Worm (Caenorhabditis elegans) whole organism, midembryonic: ENCODE results near the gene K04F1.9.

ENCODE experiments used
- T22C8.4 ChIP-seq: fragments of 200-800 bp; sonication (Bioruptor generic); IDR thresholded peaks from 2 replicates; pipeline ENCODE4 v1.3.6; 2022; ENCODE audit warnings: missing genetic modification characterization, missing compliant biosample characterization
- cog-1 ChIP-seq: sonication (generic microtip); optimal IDR thresholded peaks from 2 replicates; lab custom pipeline; 2016; ENCODE audit warnings: missing genetic modification characterization, missing compliant biosample characterization
- flt-1 ChIP-seq: fragments of 200-800 bp; sonication (Bioruptor generic); IDR thresholded peaks from 2 replicates; pipeline ENCODE4 v1.3.6; 2022; ENCODE audit warnings: missing genetic modification characterization, missing compliant biosample characterization
- klf-2 ChIP-seq: fragments of 200-800 bp; sonication (Bioruptor generic); conservative IDR thresholded peaks from 2 replicates; pipeline ENCODE4 v1.3.6; 2022; ENCODE audit warnings: missing genetic modification reagents, missing genetic modification characterization, missing compliant biosample characterization
- med-1 ChIP-seq: sonication (generic microtip); optimal IDR thresholded peaks from 2 replicates; lab custom pipeline; 2017; ENCODE audit warnings: missing genetic modification characterization, mild to moderate bottlenecking, missing compliant biosample characterization, antibody characterized with exemption, missing genetic modification reagents; ENCODE audit not compliant: insufficient read depth
- ref-1 ChIP-seq: fragments of 200-800 bp; sonication (Bioruptor generic); conservative IDR thresholded peaks from 2 replicates; pipeline ENCODE4 v1.3.6; 2022; ENCODE audit warnings: missing genetic modification reagents, missing genetic modification characterization, missing compliant biosample characterization
- tab-1 ChIP-seq: fragments of 200-800 bp; sonication (Bioruptor generic); IDR thresholded peaks from 2 replicates; pipeline ENCODE4 v1.3.6; 2022; ENCODE audit warnings: missing genetic modification characterization, missing compliant biosample characterization
- ztf-23 ChIP-seq: fragments of 200-800 bp; sonication (Bioruptor generic); IDR thresholded peaks from 2 replicates; pipeline ENCODE4 v1.3.6; 2022; ENCODE audit warnings: missing genetic modification reagents, missing genetic modification characterization, missing compliant biosample characterization
- ztf-29 ChIP-seq: fragments of 200-800 bp; sonication (Bioruptor generic); IDR thresholded peaks from 2 replicates; pipeline ENCODE4 v1.3.6; 2022; ENCODE audit warnings: missing genetic modification reagents, missing genetic modification characterization, missing compliant biosample characterization

Gene K04F1.9

ce11 chrV:1631717-1632116 is 33.3 kb upstream of the K04F1.9 start, which contains the start of gene irld-17:
Gene irld-17 (plus strand): TSS chrV:1632017.
- no peak for TF ChIP-seq flt-1 (GFP tag; lab: Robert Waterston, UW)
- no peak for TF ChIP-seq tab-1
- no peak for TF ChIP-seq cog-1 (tag; lab: Kevin White, UChicago)
- no peak for TF ChIP-seq klf-2
- TF ChIP-seq ztf-29 (GFP tag; lab: Robert Waterston, UW), result no peak
- TF ChIP-seq ref-1 (GFP tag; lab: Robert Waterston, UW), result no peak
- TF ChIP-seq T22C8.4 (GFP tag; lab: Robert Waterston, UW), result no peak
- TF ChIP-seq med-1, result no peak
- no peak for TF ChIP-seq ztf-23

ce11 chrV:1635859-1636258 is 29.2 kb upstream of the K04F1.9 start, which contains the start of gene str-222:
Gene str-222 (plus strand): TSS chrV:1636159.
- no peak for TF ChIP-seq klf-2
- TF ChIP-seq cog-1 (tag; lab: Kevin White, UChicago), result no peak
- TF ChIP-seq flt-1 (GFP tag; lab: Robert Waterston, UW), result no peak
- no peak for TF ChIP-seq ztf-23
- no peak for TF ChIP-seq ref-1 (GFP tag; lab: Robert Waterston, UW)
- no peak for TF ChIP-seq T22C8.4 (GFP tag; lab: Robert Waterston, UW)
- no peak for TF ChIP-seq ztf-29 (GFP tag; lab: Robert Waterston, UW)
- no peak for TF ChIP-seq tab-1
- TF ChIP-seq med-1, result no peak

DNA sequence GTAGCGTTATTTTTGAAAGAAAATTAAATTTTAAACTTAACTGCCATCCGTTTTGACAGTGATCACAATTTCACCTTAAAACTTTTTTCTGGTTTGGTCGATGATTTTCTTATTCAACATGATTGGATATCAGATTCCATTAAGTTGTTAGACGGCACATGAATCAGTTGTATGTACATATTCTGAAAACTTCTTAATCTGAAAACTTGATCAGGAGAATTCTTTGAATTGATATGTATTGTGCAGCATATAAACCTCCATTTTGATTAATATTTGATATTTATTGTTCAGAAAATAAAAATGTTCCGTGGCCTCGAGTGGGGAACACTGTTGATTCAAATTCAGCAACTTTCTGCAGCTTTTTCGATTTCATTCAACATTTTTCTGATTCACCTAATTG is 25.0 kb upstream of the K04F1.9 start, which contains the start of gene str-221:
Gene str-221, plus strand, starts transcription at position 301 of the 400 bp plus-strand sequence.
- no peak for TF ChIP-seq ztf-23
- TF ChIP-seq med-1, result no peak
- no peak for TF ChIP-seq ref-1 (GFP tag; lab: Robert Waterston, UW)
- no peak for TF ChIP-seq flt-1 (GFP tag; lab: Robert Waterston, UW)
- TF ChIP-seq tab-1, result no peak
- TF ChIP-seq ztf-29 (GFP tag; lab: Robert Waterston, UW), result no peak
- TF ChIP-seq klf-2, result no peak
- TF ChIP-seq T22C8.4 (GFP tag; lab: Robert Waterston, UW), result no peak
- no peak for TF ChIP-seq cog-1 (tag; lab: Kevin White, UChicago)

ce11 chrV:1642199-1642598 is 22.8 kb upstream of the K04F1.9 start, which contains the start of gene Y46H3D.1:
Gene Y46H3D.1 (plus strand): TSS chrV:1642499.
- TF ChIP-seq tab-1 (no peak), ztf-29 (GFP tag; lab: Robert Waterston, UW) (no peak), ref-1 (GFP tag; lab: Robert Waterston, UW) (no peak), flt-1 (GFP tag; lab: Robert Waterston, UW) (no peak), klf-2 (no peak), ztf-23 (no peak), med-1 (no peak), cog-1 (tag; lab: Kevin White, UChicago) (no peak), T22C8.4 (GFP tag; lab: Robert Waterston, UW) (no peak)

DNA sequence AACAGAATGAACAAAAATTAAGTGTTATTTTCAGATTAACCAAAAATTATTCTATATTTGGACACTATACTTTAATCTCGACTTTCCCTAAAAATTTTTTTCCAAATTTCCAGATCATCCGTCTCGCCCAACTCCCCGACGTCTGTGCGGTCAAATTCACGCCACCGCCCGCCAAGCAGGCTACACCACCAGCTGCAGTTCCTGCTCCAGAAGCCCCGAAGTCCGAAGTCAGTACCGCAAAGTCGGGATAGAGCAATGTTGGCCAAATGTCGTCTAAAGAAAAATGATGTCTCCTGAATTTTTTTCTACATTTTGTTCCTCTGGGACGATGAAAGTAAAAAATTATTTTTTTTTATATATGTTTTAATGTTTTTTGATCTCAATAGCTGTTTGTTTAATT is 22.3 kb upstream of the K04F1.9 start:
- TF ChIP-seq cog-1 (tag; lab: Kevin White, UChicago) (no peak), T22C8.4 (GFP tag; lab: Robert Waterston, UW) (no peak), klf-2 (no peak), tab-1 (no peak), ztf-29 (GFP tag; lab: Robert Waterston, UW) (no peak), med-1 (no peak), ztf-23 (no peak), ref-1 (GFP tag; lab: Robert Waterston, UW) (no peak), flt-1 (GFP tag; lab: Robert Waterston, UW) (no peak)

ce11 chrV:1643886-1644285 is 21.1 kb upstream of the K04F1.9 start, which contains the start of gene alh-2:
Gene alh-2 (plus strand): TSS chrV:1644169.
- TF ChIP-seq ztf-23 (no peak), ztf-29 (GFP tag; lab: Robert Waterston, UW) (no peak), ref-1 (GFP tag; lab: Robert Waterston, UW) (no peak), tab-1 (no peak), klf-2 (no peak), T22C8.4 (GFP tag; lab: Robert Waterston, UW) (no peak), med-1 (no peak)

DNA sequence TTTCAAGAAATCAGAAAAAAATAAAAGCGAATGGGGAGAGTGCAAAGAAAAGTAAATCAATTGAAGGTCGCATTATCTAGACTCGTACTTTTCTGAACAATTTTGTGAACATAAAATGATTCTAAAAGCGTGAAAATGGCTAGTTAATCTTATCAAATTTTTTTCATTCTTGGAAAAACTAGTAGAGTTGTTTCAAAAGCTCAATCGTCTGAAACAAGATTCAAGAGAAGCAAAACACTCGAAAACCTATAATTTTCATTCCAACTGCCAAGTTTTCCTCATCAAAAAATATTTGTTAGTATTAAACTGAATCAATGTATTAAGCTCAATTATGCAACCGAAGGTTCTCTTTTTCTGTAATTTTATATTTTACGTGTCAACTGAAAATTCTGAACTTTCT is 17.0 kb upstream of the K04F1.9 start, which contains the start of gene irld-45:
Gene irld-45, plus strand, starts transcription at position 301 of the 400 bp plus-strand sequence.
- TF ChIP-seq T22C8.4 (GFP tag; lab: Robert Waterston, UW), result no peak
- TF ChIP-seq ztf-29 (GFP tag; lab: Robert Waterston, UW), result no peak
- TF ChIP-seq klf-2, result no peak
- TF ChIP-seq flt-1 (GFP tag; lab: Robert Waterston, UW), result no peak
- no peak for TF ChIP-seq ztf-23
- no peak for TF ChIP-seq cog-1 (tag; lab: Kevin White, UChicago)
- TF ChIP-seq ref-1 (GFP tag; lab: Robert Waterston, UW), result no peak
- TF ChIP-seq med-1, result no peak
- no peak for TF ChIP-seq tab-1

DNA sequence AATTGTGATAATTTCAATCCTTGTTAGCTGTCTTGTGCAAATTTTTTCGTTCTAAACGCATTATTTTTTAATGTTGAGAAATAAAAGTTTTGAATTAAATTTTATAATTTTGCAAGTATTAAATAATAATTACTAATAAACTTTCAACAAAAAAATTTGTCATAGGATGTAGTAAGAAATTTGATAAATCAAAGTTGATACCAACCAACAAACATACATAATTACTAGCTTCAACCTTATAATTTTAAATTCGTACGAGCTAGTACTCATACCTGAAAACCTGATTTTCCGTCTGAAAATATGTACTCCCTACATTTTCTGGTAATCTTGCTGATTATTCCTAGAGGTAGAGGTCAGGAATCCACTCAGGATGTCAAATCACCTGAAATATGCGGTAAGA is 14.0 kb upstream of the K04F1.9 start, which contains the start of gene irld-44:
Gene irld-44, plus strand, starts transcription at position 301 of the 400 bp plus-strand sequence.
- no peak for TF ChIP-seq tab-1
- TF ChIP-seq ztf-29 (GFP tag; lab: Robert Waterston, UW), result no peak
- no peak for TF ChIP-seq med-1
- TF ChIP-seq cog-1 (tag; lab: Kevin White, UChicago), result no peak
- no peak for TF ChIP-seq ref-1 (GFP tag; lab: Robert Waterston, UW)
- no peak for TF ChIP-seq T22C8.4 (GFP tag; lab: Robert Waterston, UW)
- no peak for TF ChIP-seq klf-2
- TF ChIP-seq flt-1 (GFP tag; lab: Robert Waterston, UW), result no peak
- no peak for TF ChIP-seq ztf-23

DNA sequence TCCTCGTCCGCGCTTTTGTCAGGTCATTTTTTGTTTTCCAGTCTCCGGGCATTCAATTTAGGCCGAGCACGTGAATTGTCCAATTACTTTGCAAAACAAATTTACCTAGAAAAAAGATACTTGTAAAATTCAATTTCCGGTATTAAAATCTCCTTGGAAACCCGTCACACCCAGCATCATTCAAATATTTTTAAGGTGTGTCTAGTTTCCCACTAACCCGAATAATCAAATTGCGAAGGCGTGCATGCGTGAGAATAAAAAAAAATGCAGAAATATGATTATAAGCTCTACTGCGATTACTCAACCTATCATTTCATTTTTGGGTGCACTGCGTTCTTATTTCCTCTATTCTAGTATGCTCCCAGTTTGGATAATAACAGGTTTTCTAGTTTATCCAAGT is 10.2 kb upstream of the K04F1.9 start, which contains the start of gene irld-11:
Gene irld-11, plus strand, starts transcription at position 301 of the 400 bp plus-strand sequence.
- no peak for TF ChIP-seq T22C8.4 (GFP tag; lab: Robert Waterston, UW)
- TF ChIP-seq ztf-23, result no peak
- no peak for TF ChIP-seq med-1
- no peak for TF ChIP-seq cog-1 (tag; lab: Kevin White, UChicago)
- TF ChIP-seq flt-1 (GFP tag; lab: Robert Waterston, UW), result no peak
- TF ChIP-seq tab-1, result no peak
- no peak for TF ChIP-seq klf-2
- no peak for TF ChIP-seq ref-1 (GFP tag; lab: Robert Waterston, UW)
- no peak for TF ChIP-seq ztf-29 (GFP tag; lab: Robert Waterston, UW)

- no peak for TF ChIP-seq ztf-23
- TF ChIP-seq klf-2, result no peak
- TF ChIP-seq tab-1, result no peak
- TF ChIP-seq flt-1 (GFP tag; lab: Robert Waterston, UW), result no peak
- TF ChIP-seq T22C8.4 (GFP tag; lab: Robert Waterston, UW), result no peak
Measured at ce11 chrV:1662270-1662669, 2.8 kb upstream of the K04F1.9 start, which contains the start of gene irld-40. Gene irld-40 (plus strand): TSS chrV:1662570.
